Worm (Caenorhabditis elegans) whole organism, early embryonic: ENCODE data around the gene sdz-11.

Experiments used
- B0310.2 ChIP-seq: sonication (generic microtip); optimal IDR thresholded peaks from 2 replicates; lab custom pipeline; 2016; ENCODE audit warnings: mild to moderate bottlenecking, missing genetic modification characterization, missing compliant biosample characterization
- F13C5.2 ChIP-seq: sonication (generic microtip); optimal IDR thresholded peaks from 2 replicates; lab custom pipeline; 2017; ENCODE audit warnings: mild to moderate bottlenecking, missing genetic modification characterization, inconsistent platforms, missing compliant biosample characterization
- ama-1 ChIP-seq: fragments of 150-350 bp; optimal IDR thresholded peaks from 2 replicates; lab custom pipeline; 2014
- ceh-36 ChIP-seq: sonication (generic microtip); optimal IDR thresholded peaks from 2 replicates; lab custom pipeline; 2016; ENCODE audit warnings: missing genetic modification characterization, inconsistent platforms, missing compliant biosample characterization
- ets-7 ChIP-seq: sonication (generic microtip); optimal IDR thresholded peaks from 2 replicates; lab custom pipeline; 2016; ENCODE audit warnings: missing genotype, missing genetic modification characterization, missing compliant biosample characterization
- flt-1 ChIP-seq: fragments of 200-800 bp; sonication (Bioruptor generic); IDR thresholded peaks from 2 replicates; pipeline ENCODE4 v1.3.6; 2022; ENCODE audit warnings: missing genetic modification characterization, missing compliant biosample characterization
- hmg-4 ChIP-seq: fragments of 200-800 bp; sonication (Bioruptor generic); optimal IDR thresholded peaks from 2 replicates; lab custom pipeline; 2018; ENCODE audit warnings: mild to moderate bottlenecking, missing genetic modification characterization, missing compliant biosample characterization
- hnd-1 ChIP-seq: sonication (generic microtip); optimal IDR thresholded peaks from 2 replicates; lab custom pipeline; 2016; ENCODE audit warnings: missing genetic modification characterization, missing compliant biosample characterization
- pes-1 ChIP-seq: fragments of 200-800 bp; sonication (Bioruptor generic); IDR thresholded peaks from 2 replicates; pipeline ENCODE4 v1.3.6; 2022; ENCODE audit warnings: missing genetic modification reagents, missing genetic modification characterization, missing compliant biosample characterization
- tbx-11 ChIP-seq: fragments of 200-800 bp; sonication (Bioruptor generic); IDR thresholded peaks from 2 replicates; pipeline ENCODE4 v1.3.6; 2022; ENCODE audit warnings: missing genetic modification characterization, missing compliant biosample characterization
- tra-4 ChIP-seq: sonication (generic microtip); optimal IDR thresholded peaks from 2 replicates; lab custom pipeline; 2017; ENCODE audit warnings: missing genetic modification characterization, missing compliant biosample characterization

DNA sequence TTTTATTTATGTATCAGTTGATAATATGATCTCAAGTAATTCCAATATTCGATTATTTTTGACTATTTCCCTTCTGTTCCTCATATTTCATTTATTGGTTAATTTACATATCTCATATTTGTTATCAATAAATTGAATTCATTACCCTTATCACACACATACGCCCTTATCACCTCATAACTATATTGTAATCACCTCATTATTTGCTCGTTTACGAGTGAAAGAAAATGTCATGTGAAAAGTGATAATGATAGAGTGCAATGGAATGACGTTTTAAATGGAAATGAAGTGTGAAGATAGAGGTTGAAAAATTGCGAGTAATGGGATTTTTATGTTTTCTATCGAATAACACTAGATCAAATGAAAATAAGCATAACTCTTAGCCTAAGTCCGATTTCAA lies 34.5 kb upstream of the sdz-11 start:
- TF ChIP-seq tbx-11 (GFP tag; lab: Robert Waterston, UW) (no peak), ama-1 (lab: Kevin White, UChicago) (no peak), F13C5.2 (no peak), tra-4 (tag; lab: Kevin White, UChicago) (no peak), B0310.2 (tag; lab: Kevin White, UChicago) (no peak), hnd-1 (no peak), flt-1 (GFP tag; lab: Robert Waterston, UW) (no peak), ets-7 (tag; lab: Kevin White, UChicago) (no peak), hmg-4 (GFP tag; lab: Kevin White, UChicago) (no peak), ceh-36 (no peak), pes-1 (GFP tag; lab: Robert Waterston, UW) (no peak)
